Fruit fly (Drosophila melanogaster): Measurements from ENCODE around the gene Nup58.

Gene Nup58

dm6 chr3R:19671223-19671991, 26.6 kb downstream of the Nup58 start, which contains the start of gene Naam:
Gene Naam, plus strand, starts transcription at chr3R:19671450.
- TF ChIP-seq CG17801 (GFP tag; optimal IDR thresholded peaks at IDR 0.05; ENCODE audit: partially characterized antibody): peak; percentile 19

dm6 chr3R:19672136-19672535, 27.3 kb downstream of the Nup58 start:
- no peak for TF ChIP-seq CG17801 (GFP tag; optimal IDR thresholded peaks at IDR 0.05; ENCODE audit: partially characterized antibody)

- TF ChIP-seq CG17801 (GFP tag; optimal IDR thresholded peaks at IDR 0.05; ENCODE audit: partially characterized antibody): no peak
These were observed 28.1 kb downstream of the Nup58 start for dm6 chr3R:19672905-19673304.

DNA sequence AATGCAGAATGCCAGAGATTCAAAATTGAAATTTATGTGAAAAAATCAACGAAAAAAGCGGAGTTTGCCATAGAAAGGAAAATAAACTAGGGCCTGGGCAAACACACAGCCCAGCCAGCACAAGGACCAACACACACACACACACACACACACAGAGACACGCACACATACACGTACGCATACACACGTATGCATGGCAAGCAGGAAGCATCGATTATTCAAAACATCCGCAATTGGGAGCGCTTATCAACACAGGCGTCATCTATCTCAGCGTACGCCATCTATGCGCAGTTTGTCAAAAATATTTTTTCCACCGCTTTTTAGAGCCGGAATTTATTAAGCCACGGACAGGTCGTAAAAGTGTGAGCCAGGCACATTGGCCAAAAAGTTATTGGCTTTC, 35.0 kb downstream of the Nup58 start:
- no peak for TF ChIP-seq CG17801 (GFP tag; optimal IDR thresholded peaks at IDR 0.05; ENCODE audit: partially characterized antibody)

DNA sequence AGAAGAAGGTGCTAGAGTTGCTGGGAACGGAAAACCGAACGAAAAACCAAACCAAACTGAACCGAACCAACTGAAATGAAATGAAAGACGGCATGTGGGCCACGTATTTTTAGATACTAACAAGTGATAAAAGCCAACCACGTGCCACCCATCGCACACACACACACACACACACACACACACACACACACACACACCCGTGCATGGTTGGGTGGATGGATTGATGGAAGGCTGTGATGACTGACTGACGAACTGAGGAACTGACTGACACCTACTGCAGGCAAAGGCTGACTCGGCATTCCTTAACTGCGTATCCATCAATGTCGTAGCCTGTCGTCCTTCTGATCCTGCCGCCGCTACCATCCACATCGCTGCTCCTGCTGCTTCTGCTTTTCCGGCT, 37.6 kb downstream of the Nup58 start:
- no peak for TF ChIP-seq CG17801 (GFP tag; optimal IDR thresholded peaks at IDR 0.05; ENCODE audit: partially characterized antibody)
